Worm (Caenorhabditis elegans) whole organism, mixed stage, embryonic: Measurements from ENCODE around the gene lbp-4.

Experiments
- ces-1 ChIP-seq: fragments of 150-350 bp; optimal IDR thresholded peaks from 2 replicates; lab custom pipeline; 2014; ENCODE audit warnings: missing biosample characterization, missing genetic modification reagents, missing genetic modification characterization
- lin-13 ChIP-seq: fragments of 150-350 bp; optimal IDR thresholded peaks from 2 replicates; lab custom pipeline; 2014; ENCODE audit warnings: missing biosample characterization, missing genetic modification characterization
- lsy-2 ChIP-seq: fragments of 150-350 bp; optimal IDR thresholded peaks from 2 replicates; lab custom pipeline; 2014; ENCODE audit warnings: missing biosample characterization, missing genetic modification characterization
- mab-5 ChIP-seq: fragments of 150-350 bp; optimal IDR thresholded peaks from 2 replicates; lab custom pipeline; 2014; ENCODE audit warnings: missing biosample characterization, missing genetic modification characterization
- nhr-76 ChIP-seq: sonication (generic microtip); optimal IDR thresholded peaks from 2 replicates; lab custom pipeline; 2017; ENCODE audit warnings: missing biosample characterization, missing genetic modification characterization
- pha-4 ChIP-seq: fragments of 150-350 bp; optimal IDR thresholded peaks from 2 replicates; lab custom pipeline; 2018; ENCODE audit warnings: missing biosample characterization, missing genetic modification reagents, missing genetic modification characterization
- unc-120 ChIP-seq: sonication (generic microtip); optimal IDR thresholded peaks from 2 replicates; lab custom pipeline; 2017; ENCODE audit warnings: missing genetic modification characterization, missing compliant biosample characterization; ENCODE audit not compliant: poor library complexity, severe bottlenecking
- unc-62 ChIP-seq: fragments of 150-350 bp; optimal IDR thresholded peaks from 2 replicates; lab custom pipeline; 2014; ENCODE audit warnings: missing biosample characterization, missing genetic modification reagents, missing genetic modification characterization
- zip-8 ChIP-seq: fragments of 150-350 bp; optimal IDR thresholded peaks from 2 replicates; lab custom pipeline; 2014; ENCODE audit warnings: missing biosample characterization, missing genetic modification characterization
- ztf-11 ChIP-seq: fragments of 150-350 bp; optimal IDR thresholded peaks from 2 replicates; lab custom pipeline; 2014; ENCODE audit warnings: missing biosample characterization, missing genetic modification characterization

DNA sequence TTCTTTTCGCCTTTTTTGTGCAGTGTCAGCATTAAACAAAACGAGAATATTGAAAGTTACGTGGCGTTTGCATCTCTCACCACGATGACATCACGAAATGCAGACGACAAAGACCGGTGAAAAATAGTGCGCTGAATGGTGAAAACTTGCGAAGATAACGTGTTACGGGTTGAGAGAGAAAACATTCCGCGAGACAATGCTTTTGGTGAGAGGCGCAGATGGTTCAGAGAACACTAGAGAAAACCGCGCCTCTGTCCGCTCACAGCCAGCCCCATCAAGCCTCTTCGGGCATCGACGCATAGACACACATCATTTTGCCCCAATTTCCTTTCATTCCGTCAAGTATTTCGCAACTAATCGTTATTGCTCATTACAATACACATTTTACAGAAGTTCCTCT, 34.2 kb downstream of the lbp-4 start, which contains the start of the genes C37C3.9 and C37C3.18:
- no peak for TF ChIP-seq lin-13 (tag; lab: Kevin White, UChicago)
- peak; percentile 46 for TF ChIP-seq unc-62 (GFP tag; lab: Kevin White, UChicago)
- peak; percentile 47 for TF ChIP-seq unc-120 (tag; lab: Kevin White, UChicago)
- TF ChIP-seq mab-5 (tag; lab: Kevin White, UChicago): no peak
- peak; percentile 49 for TF ChIP-seq ces-1 (GFP tag; lab: Kevin White, UChicago)
- TF ChIP-seq nhr-76 (tag; lab: Kevin White, UChicago): no peak
- TF ChIP-seq lsy-2 (tag; lab: Kevin White, UChicago): peak; percentile 51
- TF ChIP-seq ztf-11 (tag; lab: Kevin White, UChicago): no peak
- TF ChIP-seq pha-4 (tag; lab: Kevin White, UChicago): peak; percentile 75
- no peak for TF ChIP-seq zip-8 (tag; lab: Kevin White, UChicago)
